Fruit fly (Drosophila melanogaster): ENCODE results near the gene Nepl5.

The Nepl5 gene

dm6 chr2L:6351809-6352182, 29.3 kb upstream of the Nepl5 start (continued):
- peak; percentile 49 for TF ChIP-seq ewg (GFP tag; optimal IDR thresholded peaks at IDR 0.05)
- peak; percentile 68 for TF ChIP-seq disco-r (GFP tag; optimal IDR thresholded peaks at IDR 0.05)
- TF ChIP-seq B-H1 (GFP tag; IDR thresholded peaks at IDR 0.05) = peak; percentile 78
- peak; percentile 88 for TF ChIP-seq GATAe (GFP tag; conservative IDR thresholded peaks at IDR 0.05)
- peak; percentile 75 for TF ChIP-seq pho (GFP tag; optimal IDR thresholded peaks at IDR 0.05)
- peak; percentile 85 for TF ChIP-seq CG12769 (tag; optimal IDR thresholded peaks at IDR 0.05)
- no peak for TF ChIP-seq chinmo (GFP tag; IDR thresholded peaks at IDR 0.05; ENCODE audit: partially characterized antibody)
- TF ChIP-seq ttk (GFP tag; IDR thresholded peaks at IDR 0.05) = peak; percentile 79
- peak; percentile 72 for TF ChIP-seq CG17612 (GFP tag; IDR thresholded peaks at IDR 0.05)
- peak; percentile 69 for TF ChIP-seq Max (GFP tag; optimal IDR thresholded peaks at IDR 0.05)
- peak; percentile 74 for TF ChIP-seq CG4730 (GFP tag; IDR thresholded peaks at IDR 0.05)
- no peak for TF ChIP-seq pan (optimal IDR thresholded peaks at IDR 0.05)
- peak in 1 of 2 experiments; percentile 78 for TF ChIP-seq pan (GFP tag; optimal IDR thresholded peaks at IDR 0.05 in 1 of 2, IDR thresholded peaks at IDR 0.05 in 1 of 2)
- TF ChIP-seq abd-A (tag; optimal IDR thresholded peaks at IDR 0.05) = no peak
- peak; percentile 45 for TF ChIP-seq sqz (GFP tag; optimal IDR thresholded peaks at IDR 0.05)
- TF ChIP-seq CG6765 (GFP tag; optimal IDR thresholded peaks at IDR 0.05) = peak; percentile 59
- no peak for TF ChIP-seq br (optimal IDR thresholded peaks at IDR 0.05)
- TF ChIP-seq grau (tag; optimal IDR thresholded peaks at IDR 0.05) = peak; percentile 90
- TF ChIP-seq wek (GFP tag; optimal IDR thresholded peaks at IDR 0.05) = no peak
- peak; percentile 38 for TF ChIP-seq p53 (GFP tag; optimal IDR thresholded peaks at IDR 0.05)
- no peak for TF ChIP-seq Elba2 (GFP tag; optimal IDR thresholded peaks at IDR 0.05)
- TF ChIP-seq CG9932 (GFP tag; IDR thresholded peaks at IDR 0.05) = peak; percentile 95
- TF ChIP-seq CG5953 (GFP tag; IDR thresholded peaks at IDR 0.05) = peak; percentile 35
- TF ChIP-seq CG17186 (GFP tag; optimal IDR thresholded peaks at IDR 0.05) = peak; percentile 5
- TF ChIP-seq Dp (GFP tag; optimal IDR thresholded peaks at IDR 0.05) = no peak
- peak; percentile 58; the same call in 1 of the 2 replicates for TF ChIP-seq ro (GFP tag; IDR thresholded peaks at IDR 0.05)
- TF ChIP-seq CG10565 (GFP tag; optimal IDR thresholded peaks at IDR 0.05) = no peak
- TF ChIP-seq CG13287 (GFP tag; IDR thresholded peaks at IDR 0.05; ENCODE audit: partially characterized antibody) = no peak
- peak; percentile 65 for TF ChIP-seq chn (GFP tag; optimal IDR thresholded peaks at IDR 0.05)
- TF ChIP-seq ken (GFP tag; IDR thresholded peaks at IDR 0.05) = peak; percentile 62; the same call in 2 of the 3 replicates
- TF ChIP-seq CG16863 (GFP tag; optimal IDR thresholded peaks at IDR 0.05) = peak; percentile 71
- peak; percentile 78 for TF ChIP-seq CG2712 (tag; optimal IDR thresholded peaks at IDR 0.05)
- TF ChIP-seq Antp (GFP tag; optimal IDR thresholded peaks at IDR 0.05) = peak; percentile 72
- peak; percentile 45 for TF ChIP-seq CG3407 (GFP tag; optimal IDR thresholded peaks at IDR 0.05)
- TF ChIP-seq Six4 (GFP tag; optimal IDR thresholded peaks at IDR 0.05) = peak; percentile 53
- peak; percentile 86 for TF ChIP-seq Atf6 (GFP tag; IDR thresholded peaks at IDR 0.05)
- TF ChIP-seq CG9437 (GFP tag; optimal IDR thresholded peaks at IDR 0.05) = peak; percentile 27
- peak; percentile 65 for TF ChIP-seq repo (GFP tag; optimal IDR thresholded peaks at IDR 0.05)
- peak; percentile 75 for TF ChIP-seq kay (GFP tag; optimal IDR thresholded peaks at IDR 0.05)
- peak; percentile 94 for TF ChIP-seq Ptx1 (GFP tag; IDR thresholded peaks at IDR 0.05)
- TF ChIP-seq tna (GFP tag; IDR thresholded peaks at IDR 0.05; ENCODE audit: partially characterized antibody) = no peak
- no peak for TF ChIP-seq CG10431 (GFP tag; optimal IDR thresholded peaks at IDR 0.05)
- TF ChIP-seq Meics (GFP tag; optimal IDR thresholded peaks at IDR 0.05) = peak; percentile 87
- peak; percentile 85 for TF ChIP-seq vvl (GFP tag; IDR thresholded peaks at IDR 0.05)
- no peak for TF ChIP-seq YL-1 (GFP tag; optimal IDR thresholded peaks at IDR 0.05)
- TF ChIP-seq CG1529 (GFP tag; optimal IDR thresholded peaks at IDR 0.05) = peak; percentile 21
- TF ChIP-seq HHEX (GFP tag; optimal IDR thresholded peaks at IDR 0.05) = peak; percentile 85
- no peak for TF ChIP-seq CG14965 (GFP tag; optimal IDR thresholded peaks at IDR 0.05; ENCODE audit: borderline replicate concordance)
- peak; percentile 72 for TF ChIP-seq CG12071 (GFP tag; optimal IDR thresholded peaks at IDR 0.05)
- no peak for TF ChIP-seq CG3838 (GFP tag; optimal IDR thresholded peaks at IDR 0.05)
- peak; percentile 2 for TF ChIP-seq Spps (tag; optimal IDR thresholded peaks at IDR 0.05)
- TF ChIP-seq CG3847 (GFP tag; IDR thresholded peaks at IDR 0.05) = peak; percentile 92

Measured in whole organism, embryonic.